Worm (Caenorhabditis elegans) whole organism, L2 larva: ENCODE measurements around the gene T15B7.8.

ENCODE experiments used
- Y55F3AM.14 ChIP-seq: fragments of 200-800 bp; sonication (Bioruptor generic); optimal IDR thresholded peaks from 2 replicates; lab custom pipeline; 2018; ENCODE audit warnings: mild to moderate bottlenecking, missing genetic modification characterization, missing compliant biosample characterization
- egl-27 ChIP-seq: sonication (generic microtip); optimal IDR thresholded peaks from 3 replicates; lab custom pipeline; 2017; ENCODE audit warnings: missing biosample characterization, missing genetic modification reagents, missing genetic modification characterization
- lin-39 ChIP-seq: fragments of 150-350 bp; optimal IDR thresholded peaks from 2 replicates; lab custom pipeline; 2014; ENCODE audit warnings: missing biosample characterization, missing genetic modification reagents, missing genetic modification characterization

DNA sequence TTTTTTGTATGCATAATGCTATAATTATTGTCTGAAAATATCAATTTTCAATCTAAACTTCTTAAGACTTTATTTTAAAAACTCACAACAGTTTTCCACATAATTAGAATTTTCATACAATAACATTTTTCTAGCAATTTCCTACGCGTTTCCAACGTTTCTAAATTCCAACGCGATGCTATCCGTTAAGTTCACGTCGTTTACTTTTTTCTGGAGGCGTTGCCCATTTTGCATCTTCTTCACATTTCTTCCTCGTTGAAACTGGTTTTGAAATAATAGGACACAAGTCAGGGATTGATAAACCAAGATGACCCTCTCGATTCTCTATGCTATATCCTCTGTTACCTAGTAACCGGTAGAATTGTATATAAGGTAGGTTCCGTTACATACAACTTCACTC, 13.6 kb downstream of the T15B7.8 start, which contains the start of the genes T15B7.14 and col-143:
- TF ChIP-seq Y55F3AM.14 (no peak), egl-27 (tag; lab: Kevin White, UChicago) (no peak), lin-39 (tag; lab: Kevin White, UChicago) (no peak)
